Fruit fly (Drosophila melanogaster) whole organism, embryonic: ENCODE results near the gene CG4230.

Experiments used
- CG32532 ChIP-seq: fragments of 200-800 bp; sonication (Bioruptor generic); IDR thresholded peaks from 2 replicates; pipeline ENCODE4 v1.3.6; 2022; ENCODE audit warnings: missing biosample characterization, missing genetic modification characterization
- CG3847 ChIP-seq: fragments of 200-800 bp; sonication (Bioruptor generic); IDR thresholded peaks from 2 replicates; pipeline ENCODE4 v1.3.6; 2022; ENCODE audit warnings: missing biosample characterization, missing genetic modification characterization
- CG4424 ChIP-seq: fragments of 200-800 bp; sonication (Bioruptor generic); optimal IDR thresholded peaks from 3 replicates; lab custom pipeline; 2016; ENCODE audit warnings: missing biosample characterization, missing genetic modification characterization
- CG6854 ChIP-seq: fragments of 200-800 bp; sonication (Bioruptor generic); optimal IDR thresholded peaks from 3 replicates; lab custom pipeline; 2017; ENCODE audit warnings: missing biosample characterization, mild to moderate bottlenecking, missing genetic modification characterization
- mirr ChIP-seq: fragments of 200-800 bp; sonication (Bioruptor generic); optimal IDR thresholded peaks from 3 replicates; lab custom pipeline; 2018; ENCODE audit warnings: missing biosample characterization, mild to moderate bottlenecking, missing genetic modification characterization

dm6 chr2L:5117054-5117453, 21.0 kb downstream of the CG4230 start:
- no peak for TF ChIP-seq mirr (GFP tag; lab: Kevin White, UChicago)
- TF ChIP-seq CG3847 (GFP tag; lab: Robert Waterston, UW) = no peak
- TF ChIP-seq CG6854 (GFP tag; lab: Kevin White, UChicago) = no peak
- TF ChIP-seq CG32532 (GFP tag; lab: Robert Waterston, UW) = no peak
- no peak for TF ChIP-seq CG4424 (GFP tag; lab: Kevin White, UChicago)
